Fruit fly (Drosophila melanogaster): ENCODE results near the gene wus.

Gene wus

DNA sequence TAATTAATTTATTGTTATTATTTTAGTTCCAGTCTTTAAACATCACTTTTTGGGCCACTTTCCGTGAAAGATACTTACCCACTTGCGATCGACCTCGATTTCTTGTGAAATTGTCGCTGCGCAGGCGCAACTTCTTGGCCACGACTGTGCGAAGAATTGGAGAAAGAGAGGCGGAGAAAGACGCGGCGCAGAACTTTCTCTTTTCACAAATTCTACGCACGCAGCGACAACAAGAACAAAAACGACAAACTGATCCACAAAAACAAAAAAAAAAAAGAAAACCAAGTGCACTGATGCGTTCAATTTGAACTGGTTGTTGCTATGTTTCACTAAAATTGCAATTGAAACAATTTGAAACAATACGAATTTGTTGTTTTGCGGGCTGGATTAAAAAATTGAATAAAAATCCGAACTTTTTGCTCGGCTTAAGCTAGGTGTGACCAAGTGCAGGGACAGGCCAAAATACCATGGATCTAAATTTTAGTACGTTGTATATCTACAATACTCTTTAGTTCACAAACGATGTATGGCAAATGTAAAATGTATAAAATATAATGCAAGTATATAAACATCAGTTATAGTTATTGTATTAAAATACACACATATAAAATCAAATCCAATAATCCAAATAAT, at the start of gene wus:
wus (minus strand) TSS at position 448 of the 633 bp plus-strand sequence.
- TF ChIP-seq dac (GFP tag; optimal IDR thresholded peaks at IDR 0.05) (no peak), CG11762 (GFP tag; optimal IDR thresholded peaks at IDR 0.05; ENCODE audit: insufficient read depth) (no peak), Gug (GFP tag; IDR thresholded peaks at IDR 0.05) (no peak), fd85E (GFP tag; optimal IDR thresholded peaks at IDR 0.05) (no peak), vri (GFP tag; optimal IDR thresholded peaks at IDR 0.05) (no peak), CG6163 (GFP tag; IDR thresholded peaks at IDR 0.05) (no peak), Ets21C (GFP tag; optimal IDR thresholded peaks at IDR 0.05) (no peak), CG31627 (GFP tag; optimal IDR thresholded peaks at IDR 0.05) (no peak), CG11902 (GFP tag; optimal IDR thresholded peaks at IDR 0.05) (no peak), CG32006 (GFP tag; optimal IDR thresholded peaks at IDR 0.05) (no peak), OdsH (GFP tag; optimal IDR thresholded peaks at IDR 0.05) (no peak), Sox102F (GFP tag; optimal IDR thresholded peaks at IDR 0.05) (peak; percentile 17), Hr39 (GFP tag; optimal IDR thresholded peaks at IDR 0.05) (no peak), CG6792 (GFP tag; optimal IDR thresholded peaks at IDR 0.05) (no peak), lz (GFP tag; optimal IDR thresholded peaks at IDR 0.05) (no peak), CG34406 (GFP tag; optimal IDR thresholded peaks at IDR 0.05) (no peak), CG16779 (tag; optimal IDR thresholded peaks at IDR 0.05) (no peak), Lpt (GFP tag; optimal IDR thresholded peaks at IDR 0.05) (no peak), CG10631 (GFP tag; optimal IDR thresholded peaks at IDR 0.05) (no peak), CG6854 (GFP tag; optimal IDR thresholded peaks at IDR 0.05) (peak; percentile 61), CG6276 (GFP tag; optimal IDR thresholded peaks at IDR 0.05) (peak; percentile 4), CG1621 (tag; optimal IDR thresholded peaks at IDR 0.05) (no peak), achi (GFP tag; optimal IDR thresholded peaks at IDR 0.05) (no peak), CG8119 (GFP tag; IDR thresholded peaks at IDR 0.05) (no peak), Hr38 (GFP tag; optimal IDR thresholded peaks at IDR 0.05) (no peak), ss (GFP tag; optimal IDR thresholded peaks at IDR 0.05) (no peak), CG9139 (GFP tag; optimal IDR thresholded peaks at IDR 0.05) (no peak), CG10669 (GFP tag; optimal IDR thresholded peaks at IDR 0.05) (no peak), Ets96B (tag; optimal IDR thresholded peaks at IDR 0.05) (no peak), fkh (GFP tag; optimal IDR thresholded peaks at IDR 0.05) (no peak), Eip78C (GFP tag) (peak; percentile 32), acj6 (GFP tag; optimal IDR thresholded peaks at IDR 0.05) (no peak), spab (GFP tag; optimal IDR thresholded peaks at IDR 0.05) (no peak), Eip93F (GFP tag; optimal IDR thresholded peaks at IDR 0.05) (no peak), Hr4 (GFP tag; optimal IDR thresholded peaks at IDR 0.05) (no peak), CG7368 (GFP tag; optimal IDR thresholded peaks at IDR 0.05) (no peak), esn (GFP tag; optimal IDR thresholded peaks at IDR 0.05) (no peak), CG4318 (GFP tag; optimal IDR thresholded peaks at IDR 0.05) (no peak), Blimp-1 (GFP tag; optimal IDR thresholded peaks at IDR 0.05) (peak; percentile 98), Sox14 (GFP tag; optimal IDR thresholded peaks at IDR 0.05) (no peak), salr (GFP tag; optimal IDR thresholded peaks at IDR 0.05) (no peak), CG11294 (GFP tag; IDR thresholded peaks at IDR 0.05) (no peak), svp (GFP tag) (no peak), CG8632 (GFP tag; optimal IDR thresholded peaks at IDR 0.05) (no peak), net (GFP tag; optimal IDR thresholded peaks at IDR 0.05) (no peak), Eip75B (GFP tag; optimal IDR thresholded peaks at IDR 0.05) (no peak), topi (GFP tag; optimal IDR thresholded peaks at IDR 0.05) (peak; percentile 16), fd59A (GFP tag; optimal IDR thresholded peaks at IDR 0.05) (no peak), pdm3 (GFP tag; optimal IDR thresholded peaks at IDR 0.05) (no peak), CG15336 (GFP tag; IDR thresholded peaks at IDR 0.05) (no peak), CG6808 (GFP tag; optimal IDR thresholded peaks at IDR 0.05) (no peak), Met (GFP tag; optimal IDR thresholded peaks at IDR 0.05) (peak; percentile 12)

All from whole organism, prepupa.